Fruit fly (Drosophila melanogaster) whole organism, adult: ENCODE measurements around the gene GABA-B-R1.

ENCODE experiments used
- CG11617 ChIP-seq: fragments of 200-800 bp; sonication (Bioruptor generic); optimal IDR thresholded peaks from 2 replicates; lab custom pipeline; 2017; ENCODE audit warnings: mild to moderate bottlenecking, missing biosample characterization, missing genetic modification reagents, missing genetic modification characterization
- CG12768 ChIP-seq: fragments of 200-800 bp; sonication (Bioruptor generic); optimal IDR thresholded peaks from 2 replicates; lab custom pipeline; 2017; ENCODE audit warnings: missing biosample characterization, missing genetic modification characterization, mild to moderate bottlenecking, moderate library complexity, missing genetic modification reagents
- CG14711 ChIP-seq: fragments of 200-800 bp; sonication (Bioruptor generic); optimal IDR thresholded peaks from 2 replicates; lab custom pipeline; 2018; ENCODE audit warnings: missing biosample characterization, mild to moderate bottlenecking, missing genetic modification characterization, moderate library complexity
- CG1620 ChIP-seq: fragments of 200-800 bp; sonication (Bioruptor generic); optimal IDR thresholded peaks from 2 replicates; lab custom pipeline; 2016; ENCODE audit warnings: missing biosample characterization, missing genetic modification characterization
- CG33017 ChIP-seq: fragments of 200-800 bp; sonication (Bioruptor generic); optimal IDR thresholded peaks from 2 replicates; lab custom pipeline; 2018; ENCODE audit warnings: missing biosample characterization, mild to moderate bottlenecking, missing genetic modification characterization, moderate library complexity
- CG5204 ChIP-seq: fragments of 200-800 bp; sonication (Bioruptor generic); optimal IDR thresholded peaks from 2 replicates; lab custom pipeline; 2016; ENCODE audit warnings: missing biosample characterization, missing genetic modification characterization
- CG7045 ChIP-seq: fragments of 200-800 bp; sonication (Bioruptor generic); optimal IDR thresholded peaks from 2 replicates; lab custom pipeline; 2017; ENCODE audit warnings: missing biosample characterization, mild to moderate bottlenecking, missing genetic modification characterization
- CG7101 ChIP-seq: fragments of 200-800 bp; sonication (Bioruptor generic); optimal IDR thresholded peaks from 2 replicates; lab custom pipeline; 2018; ENCODE audit warnings: missing biosample characterization, mild to moderate bottlenecking, missing genetic modification characterization, moderate library complexity
- Clk ChIP-seq: fragments of 200-800 bp; sonication (Bioruptor generic); optimal IDR thresholded peaks from 2 replicates; lab custom pipeline; 2017; ENCODE audit warnings: missing biosample characterization, missing genetic modification characterization
- Crg-1 ChIP-seq: fragments of 200-800 bp; sonication (Bioruptor generic); optimal IDR thresholded peaks from 2 replicates; lab custom pipeline; 2016; ENCODE audit warnings: missing biosample characterization, missing genetic modification characterization
- Hr96 ChIP-seq: fragments of 200-800 bp; sonication (Bioruptor generic); optimal IDR thresholded peaks from 2 replicates; lab custom pipeline; 2016; ENCODE audit warnings: missing biosample characterization, missing genetic modification characterization
- Mnt ChIP-seq: fragments of 200-800 bp; sonication (Bioruptor generic); optimal IDR thresholded peaks from 2 replicates; lab custom pipeline; 2016; ENCODE audit warnings: missing biosample characterization, mild to moderate bottlenecking, missing genetic modification characterization
- bab1 ChIP-seq: fragments of 200-800 bp; sonication (Bioruptor generic); optimal IDR thresholded peaks from 3 replicates; lab custom pipeline; 2019; ENCODE audit warnings: missing biosample characterization, mild to moderate bottlenecking, missing genetic modification characterization, moderate library complexity
- cic ChIP-seq: fragments of 200-800 bp; sonication (Bioruptor generic); optimal IDR thresholded peaks from 2 replicates; lab custom pipeline; 2017; ENCODE audit warnings: missing biosample characterization, mild to moderate bottlenecking, missing genetic modification characterization, moderate library complexity
- cnc ChIP-seq, 2 experiments: fragments of >200 bp; optimal IDR thresholded peaks; 2 replicates each; lab custom pipeline; 2017
- kay ChIP-seq: fragments of 200-800 bp; sonication (Bioruptor generic); peaks from one replicate; lab custom pipeline; 2016; ENCODE audit warnings: missing biosample characterization, missing genetic modification characterization, borderline replicate concordance
- ovo ChIP-seq: fragments of 200-800 bp; sonication (Bioruptor generic); optimal IDR thresholded peaks from 2 replicates; lab custom pipeline; 2016; ENCODE audit warnings: missing biosample characterization, missing genetic modification characterization
- pad ChIP-seq: fragments of 200-800 bp; sonication (Bioruptor generic); optimal IDR thresholded peaks from 3 replicates; lab custom pipeline; 2017; ENCODE audit warnings: missing biosample characterization, missing genetic modification characterization, mild to moderate bottlenecking, moderate library complexity, missing genetic modification reagents
- tj ChIP-seq: fragments of 200-800 bp; sonication (Bioruptor generic); optimal IDR thresholded peaks from 3 replicates; lab custom pipeline; 2017; ENCODE audit warnings: missing biosample characterization, mild to moderate bottlenecking, missing genetic modification characterization, moderate library complexity
- toe ChIP-seq: fragments of 200-800 bp; sonication (Bioruptor generic); optimal IDR thresholded peaks from 2 replicates; lab custom pipeline; 2016; ENCODE audit warnings: missing biosample characterization, missing genetic modification characterization

The GABA-B-R1 gene

dm6 chr2L:15009703-15010102, 6.4 kb upstream of the GABA-B-R1 start, which contains the start of the genes THG and Rnmt:
Gene THG, minus strand, starts transcription at chr2L:15009724.
Gene Rnmt, plus strand, starts transcription at chr2L:15009939.
- peak; percentile 30 for TF ChIP-seq Clk
- no peak for TF ChIP-seq kay (GFP tag; lab: Kevin White, UChicago)
- peak; percentile 78 for TF ChIP-seq toe (GFP tag; lab: Kevin White, UChicago)
- TF ChIP-seq CG12768 (GFP tag; lab: Kevin White, UChicago) = peak; percentile 47
- peak; percentile 28 for TF ChIP-seq ovo
- TF ChIP-seq CG7045 (GFP tag; lab: Kevin White, UChicago) = peak; percentile 63
- TF ChIP-seq cic (GFP tag; lab: Kevin White, UChicago) = no peak
- peak; percentile 83 for TF ChIP-seq CG7101 (tag; lab: Kevin White, UChicago)
- TF ChIP-seq CG5204 = peak; percentile 63
- TF ChIP-seq CG33017 = peak; percentile 70
- peak; percentile 88 for TF ChIP-seq bab1 (GFP tag; lab: Kevin White, UChicago)
- peak; percentile 20 for TF ChIP-seq Crg-1 (GFP tag; lab: Kevin White, UChicago)
- TF ChIP-seq CG11617 = peak; percentile 75
- peak; percentile 75 for TF ChIP-seq CG14711 (tag; lab: Kevin White, UChicago)
- TF ChIP-seq CG1620 (GFP tag; lab: Kevin White, UChicago) = peak; percentile 71
- no peak for TF ChIP-seq cnc (optimal IDR thresholded peaks at IDR 0.05; lab: Kevin White, UChicago)
- TF ChIP-seq tj (GFP tag; lab: Kevin White, UChicago) = peak; percentile 43
- TF ChIP-seq Mnt (GFP tag; lab: Kevin White, UChicago) = peak; percentile 65
- peak; percentile 65 for TF ChIP-seq Hr96 (GFP tag; lab: Kevin White, UChicago)
- peak; percentile 26 for TF ChIP-seq pad (GFP tag; lab: Kevin White, UChicago)

dm6 chr2L:15011779-15012178, 4.4 kb upstream of the GABA-B-R1 start:
- TF ChIP-seq CG7045 (GFP tag; lab: Kevin White, UChicago) (no peak), ovo (no peak), CG1620 (GFP tag; lab: Kevin White, UChicago) (no peak), bab1 (GFP tag; lab: Kevin White, UChicago) (no peak), Crg-1 (GFP tag; lab: Kevin White, UChicago) (no peak), CG14711 (tag; lab: Kevin White, UChicago) (no peak), Mnt (GFP tag; lab: Kevin White, UChicago) (no peak), CG11617 (no peak), CG12768 (GFP tag; lab: Kevin White, UChicago) (no peak), Clk (no peak), toe (GFP tag; lab: Kevin White, UChicago) (no peak), Hr96 (GFP tag; lab: Kevin White, UChicago) (no peak), pad (GFP tag; lab: Kevin White, UChicago) (no peak), CG33017 (no peak), kay (GFP tag; lab: Kevin White, UChicago) (no peak), CG5204 (no peak), cic (GFP tag; lab: Kevin White, UChicago) (no peak)

- TF ChIP-seq CG7045 (GFP tag; lab: Kevin White, UChicago) (no peak), Hr96 (GFP tag; lab: Kevin White, UChicago) (peak; percentile 2), cic (GFP tag; lab: Kevin White, UChicago) (peak; percentile 13)
Observed at dm6 chr2L:15013523-15013922, 2.6 kb upstream of the GABA-B-R1 start.

- TF ChIP-seq CG5204 (no peak), Mnt (GFP tag; lab: Kevin White, UChicago) (no peak), Clk (no peak)
Observed at dm6 chr2L:15026582-15026981, 10.5 kb downstream of the GABA-B-R1 start, which contains the start of gene CG33310. Gene CG33310, plus strand, starts transcription at chr2L:15026882.

- TF ChIP-seq cnc (optimal IDR thresholded peaks at IDR 0.05; lab: Kevin White, UChicago) (no peak), bab1 (GFP tag; lab: Kevin White, UChicago) (no peak), Crg-1 (GFP tag; lab: Kevin White, UChicago) (no peak), tj (GFP tag; lab: Kevin White, UChicago) (no peak), CG12768 (GFP tag; lab: Kevin White, UChicago) (no peak), kay (GFP tag; lab: Kevin White, UChicago) (peak; percentile 20)
Observed at dm6 chr2L:15031650-15032049, 15.5 kb downstream of the GABA-B-R1 start, which contains the start of gene CG31832. Gene CG31832, minus strand, starts transcription at chr2L:15031750.

dm6 chr2L:15035366-15035765, 19.2 kb downstream of the GABA-B-R1 start, which contains the start of gene yellow-c:
Gene yellow-c, plus strand, starts transcription at chr2L:15035394.
- no peak for TF ChIP-seq CG7045 (GFP tag; lab: Kevin White, UChicago)
- no peak for TF ChIP-seq kay (GFP tag; lab: Kevin White, UChicago)
- TF ChIP-seq CG5204 = no peak
- no peak for TF ChIP-seq Mnt (GFP tag; lab: Kevin White, UChicago)
- TF ChIP-seq Hr96 (GFP tag; lab: Kevin White, UChicago) = no peak
- no peak for TF ChIP-seq CG14711 (tag; lab: Kevin White, UChicago)
- TF ChIP-seq cnc (optimal IDR thresholded peaks at IDR 0.05; lab: Kevin White, UChicago) = no peak
- no peak for TF ChIP-seq tj (GFP tag; lab: Kevin White, UChicago)
- TF ChIP-seq CG11617 = no peak
- TF ChIP-seq bab1 (GFP tag; lab: Kevin White, UChicago) = no peak
- no peak for TF ChIP-seq CG1620 (GFP tag; lab: Kevin White, UChicago)
- no peak for TF ChIP-seq Clk
- TF ChIP-seq ovo = no peak
- no peak for TF ChIP-seq cic (GFP tag; lab: Kevin White, UChicago)
- no peak for TF ChIP-seq Crg-1 (GFP tag; lab: Kevin White, UChicago)
- TF ChIP-seq CG33017 = no peak
- no peak for TF ChIP-seq CG7101 (tag; lab: Kevin White, UChicago)
